Fruit fly (Drosophila melanogaster): ENCODE results near the gene Octbeta3R.

Gene Octbeta3R

DNA sequence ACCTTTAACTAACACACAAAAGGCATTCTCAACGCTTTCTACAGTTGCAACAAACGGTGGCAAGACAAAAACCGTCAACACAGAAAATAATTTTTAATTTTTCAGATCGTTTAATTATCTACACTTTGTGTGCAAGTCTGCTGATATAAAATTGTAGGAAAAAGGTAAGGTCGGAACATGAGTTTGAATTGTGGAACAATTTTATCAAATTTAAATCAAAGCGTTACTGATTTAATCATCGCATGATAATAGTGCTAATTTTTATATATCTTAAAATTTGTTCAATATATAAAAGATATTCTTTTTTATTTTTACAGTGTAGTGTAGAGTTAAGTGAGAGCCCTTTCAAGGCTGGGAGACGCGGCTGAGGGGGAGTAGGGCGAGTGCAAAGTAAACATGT is 5.1 kb downstream of the Octbeta3R start (continued):
- peak; percentile 28 for TF ChIP-seq sug (tag; optimal IDR thresholded peaks at IDR 0.05)
- TF ChIP-seq CG12659 (GFP tag; optimal IDR thresholded peaks at IDR 0.05) = peak; percentile 14
- peak; percentile 3 for TF ChIP-seq B-H2 (GFP tag; optimal IDR thresholded peaks at IDR 0.05)
- TF ChIP-seq unc-4 (GFP tag; IDR thresholded peaks at IDR 0.05; ENCODE audit: partially characterized antibody) = no peak
- TF ChIP-seq Doc3 (GFP tag; IDR thresholded peaks at IDR 0.05; ENCODE audit: partially characterized antibody) = no peak
- TF ChIP-seq seq (GFP tag; IDR thresholded peaks at IDR 0.05) = 0 out of 2 replicates have a peak, but pooled peaks have one; percentile 8
- TF ChIP-seq jing (GFP tag; optimal IDR thresholded peaks at IDR 0.05) = no peak
- TF ChIP-seq CG18599 (GFP tag; optimal IDR thresholded peaks at IDR 0.05) = peak; percentile 76
- no peak for TF ChIP-seq H15 (GFP tag; IDR thresholded peaks at IDR 0.05)
- TF ChIP-seq ewg (GFP tag; optimal IDR thresholded peaks at IDR 0.05) = no peak
- peak; percentile 63 for TF ChIP-seq CG7556 (GFP tag; optimal IDR thresholded peaks at IDR 0.05)
- TF ChIP-seq CG7357 (GFP tag; IDR thresholded peaks at IDR 0.05) = 0 out of 3 replicates have a peak, but pooled peaks have one; percentile 31
- TF ChIP-seq tup (GFP tag; optimal IDR thresholded peaks at IDR 0.05) = no peak
- TF ChIP-seq CG9727 (GFP tag; optimal IDR thresholded peaks at IDR 0.05) = peak; percentile 36
- no peak for TF ChIP-seq ro (GFP tag; IDR thresholded peaks at IDR 0.05)
- peak; percentile 24 for TF ChIP-seq CG6765 (GFP tag; optimal IDR thresholded peaks at IDR 0.05)
- TF ChIP-seq lilli (GFP tag; optimal IDR thresholded peaks at IDR 0.05) = no peak
- TF ChIP-seq CG2120 (GFP tag; optimal IDR thresholded peaks at IDR 0.05) = peak; percentile 45
- TF ChIP-seq ase (GFP tag; IDR thresholded peaks at IDR 0.05) = 0 out of 3 replicates have a peak, but pooled peaks have one; percentile 10
- TF ChIP-seq fd3F (GFP tag; optimal IDR thresholded peaks at IDR 0.05) = peak; percentile 11
- peak; percentile 33 for TF ChIP-seq Hand (GFP tag; optimal IDR thresholded peaks at IDR 0.05)
- TF ChIP-seq CG17385 (GFP tag; optimal IDR thresholded peaks at IDR 0.05) = peak; percentile 16
- TF ChIP-seq cwo (GFP tag; optimal IDR thresholded peaks at IDR 0.05) = peak; percentile 63
- TF ChIP-seq p53 (GFP tag; optimal IDR thresholded peaks at IDR 0.05) = no peak
- peak; percentile 39 for TF ChIP-seq CG13296 (GFP tag; optimal IDR thresholded peaks at IDR 0.05)
- peak; percentile 15; the same call in 1 of the 2 replicates for TF ChIP-seq CG3847 (GFP tag; IDR thresholded peaks at IDR 0.05)
- TF ChIP-seq CG3281 (GFP tag; optimal IDR thresholded peaks at IDR 0.05) = peak; percentile 67
- no peak for TF ChIP-seq sc (optimal IDR thresholded peaks at IDR 0.05)
- TF ChIP-seq sc (GFP tag; optimal IDR thresholded peaks at IDR 0.05) = no peak
- TF ChIP-seq HHEX (GFP tag; optimal IDR thresholded peaks at IDR 0.05) = peak; percentile 37
- TF ChIP-seq sr (GFP tag; IDR thresholded peaks at IDR 0.05) = no peak
- no peak for TF ChIP-seq Hr78 (GFP tag; optimal IDR thresholded peaks at IDR 0.05)
- TF ChIP-seq hb (GFP tag; IDR thresholded peaks at IDR 0.05; ENCODE audit: partially characterized antibody) = no peak
- no peak for TF ChIP-seq CG18011 (GFP tag; optimal IDR thresholded peaks at IDR 0.05)
- TF ChIP-seq ken (GFP tag; IDR thresholded peaks at IDR 0.05) = no peak
- no peak for TF ChIP-seq Dfd (GFP tag; optimal IDR thresholded peaks at IDR 0.05)
- TF ChIP-seq CTCF (GFP tag; optimal IDR thresholded peaks at IDR 0.05) = no peak
- peak; percentile 72 for TF ChIP-seq CG2678 (tag; optimal IDR thresholded peaks at IDR 0.05)
- TF ChIP-seq CG12071 (GFP tag; optimal IDR thresholded peaks at IDR 0.05) = no peak
- peak; percentile 47 for TF ChIP-seq dmrt99B (tag; optimal IDR thresholded peaks at IDR 0.05)
- TF ChIP-seq CG6854 (GFP tag; optimal IDR thresholded peaks at IDR 0.05) = peak; percentile 37
- TF ChIP-seq HLH3B (GFP tag; IDR thresholded peaks at IDR 0.05) = no peak
- TF ChIP-seq Dbx (GFP tag; IDR thresholded peaks at IDR 0.05) = 0 out of 3 replicates have a peak, but pooled peaks have one; percentile 46
- TF ChIP-seq Sox102F (GFP tag; optimal IDR thresholded peaks at IDR 0.05) = peak; percentile 35
- peak; percentile 26 for TF ChIP-seq CG10147 (GFP tag; optimal IDR thresholded peaks at IDR 0.05)
- TF ChIP-seq CG11504 (tag; optimal IDR thresholded peaks at IDR 0.05) = peak; percentile 66
- peak; percentile 33 for TF ChIP-seq CG30403 (GFP tag; optimal IDR thresholded peaks at IDR 0.05)
- peak; percentile 63 for TF ChIP-seq CG15269 (tag; optimal IDR thresholded peaks at IDR 0.05)
- TF ChIP-seq shn (GFP tag; optimal IDR thresholded peaks at IDR 0.05) = no peak
- peak; percentile 21 for TF ChIP-seq NfI (GFP tag; optimal IDR thresholded peaks at IDR 0.05)
